Fruit fly (Drosophila melanogaster): ENCODE data around the gene rdgA.

dm6 chrX:9020092-9020491 is 113.2 kb downstream of the rdgA start:
- TF ChIP-seq bab1 (GFP tag; optimal IDR thresholded peaks at IDR 0.05) (no peak), CG1620 (GFP tag; optimal IDR thresholded peaks at IDR 0.05) (no peak), Mnt (GFP tag; optimal IDR thresholded peaks at IDR 0.05) (no peak), kay (GFP tag; ENCODE audit: borderline replicate concordance) (no peak), CG33017 (tag; optimal IDR thresholded peaks at IDR 0.05) (no peak), CG14711 (tag; optimal IDR thresholded peaks at IDR 0.05) (no peak), CG5204 (GFP tag; optimal IDR thresholded peaks at IDR 0.05) (no peak), cnc (optimal IDR thresholded peaks at IDR 0.05) (no peak), Clk (GFP tag; optimal IDR thresholded peaks at IDR 0.05) (no peak), tj (GFP tag; optimal IDR thresholded peaks at IDR 0.05) (no peak), CG7045 (GFP tag; optimal IDR thresholded peaks at IDR 0.05) (no peak)
